Worm (Caenorhabditis elegans): Measurements from ENCODE around the gene abt-1.
A peak's percentile ranks its signal among the peaks of the same experiment; 100 is the strongest.

abt-1 gene

DNA sequence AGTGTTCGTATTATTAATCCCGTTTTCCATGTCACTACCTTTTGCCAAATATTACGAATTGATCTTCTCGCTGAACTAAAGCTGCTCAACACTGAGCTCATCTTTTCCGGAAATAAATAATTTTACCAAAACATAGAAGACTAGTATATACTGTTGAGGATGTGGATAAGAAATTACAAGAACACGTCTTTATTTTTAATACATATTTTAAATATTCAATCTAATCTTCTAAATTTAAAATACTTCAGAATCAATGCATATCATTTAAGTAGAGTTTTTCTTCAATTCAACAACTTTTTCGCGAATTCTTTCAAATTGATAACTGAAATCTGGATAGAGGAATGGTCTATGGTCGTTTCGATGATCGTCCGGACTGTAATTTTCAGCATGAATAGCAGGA is at the start of gene abt-1:
abt-1 (minus strand) TSS at position 101 of the 400 bp plus-strand sequence.
- TF ChIP-seq W03F9.2 (tag; optimal IDR thresholded peaks at IDR 0.05) (no peak), him-1 (tag; optimal IDR thresholded peaks at IDR 0.05) (no peak), dao-5 (tag; optimal IDR thresholded peaks at IDR 0.05) (no peak)

ce11 chrIV:10261061-10261460 is 46.4 kb upstream of the abt-1 start:
- TF ChIP-seq dao-5 (tag; optimal IDR thresholded peaks at IDR 0.05) = no peak
- TF ChIP-seq him-1 (tag; optimal IDR thresholded peaks at IDR 0.05) = no peak
- no peak for TF ChIP-seq W03F9.2 (tag; optimal IDR thresholded peaks at IDR 0.05)

DNA sequence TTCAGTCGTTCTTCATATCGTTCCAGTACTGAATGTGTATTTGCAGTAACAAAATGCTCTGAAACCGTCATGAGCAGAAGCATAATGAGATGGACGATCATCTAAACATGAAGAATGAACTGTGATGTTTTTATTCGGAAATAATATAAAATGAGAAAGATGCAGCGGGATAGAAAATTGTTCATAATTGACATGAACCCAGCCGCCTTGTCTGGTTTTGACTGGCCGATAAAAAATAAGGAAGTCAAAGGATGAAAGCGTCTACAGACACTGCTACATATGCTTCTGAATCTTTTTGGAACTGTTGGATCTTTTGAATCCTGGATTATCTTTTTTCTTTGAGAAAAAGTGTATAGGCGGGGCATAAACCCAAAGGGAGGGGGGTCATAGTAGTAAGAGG is 44.8 kb upstream of the abt-1 start, which contains the start of gene F01G10.9:
F01G10.9 (minus strand) TSS at position 101 of the 400 bp plus-strand sequence.
- TF ChIP-seq dao-5 (tag; optimal IDR thresholded peaks at IDR 0.05) = no peak
- TF ChIP-seq W03F9.2 (tag; optimal IDR thresholded peaks at IDR 0.05) = no peak
- no peak for TF ChIP-seq him-1 (tag; optimal IDR thresholded peaks at IDR 0.05)

DNA sequence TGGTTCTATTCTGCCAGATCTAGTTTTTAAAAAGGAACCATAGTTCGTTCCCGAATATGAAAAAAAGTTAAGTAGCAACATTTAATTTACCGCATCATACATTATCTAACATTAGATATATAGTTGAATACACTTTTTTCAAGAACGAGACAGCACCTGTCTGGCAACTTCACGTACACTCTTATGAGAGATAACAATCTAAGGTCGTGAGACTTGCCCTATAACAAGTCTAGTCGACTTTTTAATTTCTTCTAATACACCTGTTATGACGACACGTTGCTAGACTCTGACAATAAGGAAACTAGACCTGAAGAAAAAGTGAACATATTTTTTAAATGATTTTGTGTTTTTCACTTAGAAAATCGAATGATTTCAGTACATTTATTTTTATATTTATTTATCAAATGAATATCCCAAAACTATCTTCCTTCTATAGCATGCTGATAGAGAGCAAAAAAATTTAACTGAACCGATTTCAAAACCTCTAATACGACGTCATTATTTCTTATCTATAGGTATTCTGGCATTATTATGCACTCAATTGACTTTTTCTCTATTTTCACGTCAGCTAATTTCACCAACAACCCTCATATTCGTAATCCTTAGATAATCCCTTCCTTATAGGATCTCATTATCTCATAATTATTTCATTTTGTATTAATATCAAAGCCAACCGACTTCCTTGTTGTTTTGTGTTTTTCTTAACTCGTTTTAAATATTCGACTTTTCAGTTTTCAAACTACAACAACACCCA is 38.4 kb upstream of the abt-1 start:
- TF ChIP-seq dao-5 (tag; optimal IDR thresholded peaks at IDR 0.05) (no peak), him-1 (tag; optimal IDR thresholded peaks at IDR 0.05) (no peak), W03F9.2 (tag; optimal IDR thresholded peaks at IDR 0.05) (no peak)

DNA sequence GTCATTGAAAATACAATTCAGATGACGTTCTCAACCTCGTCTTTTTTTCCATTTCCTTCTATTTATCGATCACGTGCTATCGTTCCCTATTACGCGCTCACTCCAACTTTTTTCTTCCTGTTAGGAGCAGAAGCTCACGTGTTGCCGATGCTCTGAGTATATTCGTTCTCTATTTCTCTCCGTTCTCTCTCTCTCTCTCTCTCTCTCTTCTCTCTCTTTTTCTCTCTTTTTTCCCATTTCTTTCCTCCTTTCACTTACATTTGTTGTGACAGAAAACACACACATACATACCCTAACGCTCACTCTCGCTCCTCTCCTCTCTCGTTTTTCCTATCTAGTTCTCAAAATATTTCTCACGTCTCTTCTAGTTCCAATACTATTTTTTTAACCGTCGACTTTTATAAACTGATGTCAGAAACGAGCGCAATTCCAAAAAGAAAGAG is 37.7 kb upstream of the abt-1 start:
- TF ChIP-seq dao-5 (tag; optimal IDR thresholded peaks at IDR 0.05) (no peak), him-1 (tag; optimal IDR thresholded peaks at IDR 0.05) (peak; percentile 83), W03F9.2 (tag; optimal IDR thresholded peaks at IDR 0.05) (peak; percentile 69)

- TF ChIP-seq W03F9.2 (tag; optimal IDR thresholded peaks at IDR 0.05) (no peak), dao-5 (tag; optimal IDR thresholded peaks at IDR 0.05) (no peak), him-1 (tag; optimal IDR thresholded peaks at IDR 0.05) (no peak)
Measured at ce11 chrIV:10251764-10252163, 37.1 kb upstream of the abt-1 start.

ce11 chrIV:10251261-10251660 is 36.5 kb upstream of the abt-1 start:
- TF ChIP-seq W03F9.2 (tag; optimal IDR thresholded peaks at IDR 0.05) = no peak
- TF ChIP-seq dao-5 (tag; optimal IDR thresholded peaks at IDR 0.05) = no peak
- no peak for TF ChIP-seq him-1 (tag; optimal IDR thresholded peaks at IDR 0.05)

- TF ChIP-seq him-1 (tag; optimal IDR thresholded peaks at IDR 0.05) = no peak
- no peak for TF ChIP-seq dao-5 (tag; optimal IDR thresholded peaks at IDR 0.05)
- no peak for TF ChIP-seq W03F9.2 (tag; optimal IDR thresholded peaks at IDR 0.05)
Measured at ce11 chrIV:10250577-10251075, 35.9 kb upstream of the abt-1 start, which contains the start of gene daf-14. Gene daf-14, plus strand, starts transcription at chrIV:10250627.

ce11 chrIV:10245666-10246210 is 31.0 kb upstream of the abt-1 start, which contains the start of gene F01G10.10:
Gene F01G10.10, plus strand, starts transcription at chrIV:10246160.
- TF ChIP-seq W03F9.2 (tag; optimal IDR thresholded peaks at IDR 0.05) = no peak
- no peak for TF ChIP-seq him-1 (tag; optimal IDR thresholded peaks at IDR 0.05)
- no peak for TF ChIP-seq dao-5 (tag; optimal IDR thresholded peaks at IDR 0.05)

DNA sequence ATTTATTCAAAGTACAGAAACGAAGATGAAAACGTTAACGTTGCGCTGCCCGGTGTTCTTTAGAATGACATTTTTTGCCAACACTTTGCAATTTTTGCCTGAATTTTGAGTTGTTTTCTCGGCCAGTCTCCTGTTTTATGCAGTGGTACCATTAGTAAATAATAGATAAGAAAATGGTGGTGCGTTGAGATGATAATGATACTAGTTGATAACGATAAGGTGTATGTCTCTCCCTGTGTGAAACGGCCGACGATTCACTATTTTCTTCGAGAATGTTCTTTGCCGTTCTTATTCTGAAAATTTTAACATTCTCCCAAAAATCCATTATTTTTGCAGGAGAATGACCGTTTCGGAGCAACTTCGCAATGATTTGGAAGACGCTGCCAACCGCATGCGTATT is 28.6 kb upstream of the abt-1 start, which contains the start of gene tkt-1:
tkt-1 (plus strand) TSS at position 337 of the 400 bp plus-strand sequence.
- no peak for TF ChIP-seq W03F9.2 (tag; optimal IDR thresholded peaks at IDR 0.05)
- TF ChIP-seq him-1 (tag; optimal IDR thresholded peaks at IDR 0.05) = no peak
- TF ChIP-seq dao-5 (tag; optimal IDR thresholded peaks at IDR 0.05) = no peak

DNA sequence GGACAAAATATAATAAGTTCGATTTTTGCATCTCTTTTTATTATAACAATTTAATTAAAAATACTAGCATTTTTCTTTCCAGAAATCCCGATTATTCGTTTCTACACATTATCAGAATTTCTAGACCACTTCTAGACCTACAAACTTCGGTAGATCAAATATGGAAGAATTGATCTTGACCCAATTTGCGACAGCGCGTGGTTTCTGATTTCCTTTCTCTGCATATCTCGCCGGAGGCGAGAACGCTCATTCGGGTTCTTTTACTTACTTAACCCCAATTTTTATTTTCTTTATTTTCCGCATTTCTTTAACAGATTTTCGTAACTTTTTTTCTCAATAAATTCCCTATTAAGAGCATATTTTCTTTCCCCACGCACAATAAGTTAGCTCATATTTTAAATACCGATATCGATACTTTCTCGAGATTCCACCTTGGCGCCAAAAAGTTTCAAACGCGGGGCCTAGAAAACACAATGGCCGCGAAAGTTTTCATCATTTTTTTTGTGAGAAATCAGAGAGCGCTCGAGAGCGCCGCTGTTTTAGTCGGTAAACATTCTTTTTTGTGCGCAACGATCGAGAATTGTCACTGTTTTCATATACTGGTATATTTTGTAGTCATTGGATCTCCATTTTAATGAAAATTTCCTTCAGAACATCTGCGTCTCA is 27.9 kb upstream of the abt-1 start:
- TF ChIP-seq dao-5 (tag; optimal IDR thresholded peaks at IDR 0.05) (no peak), him-1 (tag; optimal IDR thresholded peaks at IDR 0.05) (no peak), W03F9.2 (tag; optimal IDR thresholded peaks at IDR 0.05) (no peak)

DNA sequence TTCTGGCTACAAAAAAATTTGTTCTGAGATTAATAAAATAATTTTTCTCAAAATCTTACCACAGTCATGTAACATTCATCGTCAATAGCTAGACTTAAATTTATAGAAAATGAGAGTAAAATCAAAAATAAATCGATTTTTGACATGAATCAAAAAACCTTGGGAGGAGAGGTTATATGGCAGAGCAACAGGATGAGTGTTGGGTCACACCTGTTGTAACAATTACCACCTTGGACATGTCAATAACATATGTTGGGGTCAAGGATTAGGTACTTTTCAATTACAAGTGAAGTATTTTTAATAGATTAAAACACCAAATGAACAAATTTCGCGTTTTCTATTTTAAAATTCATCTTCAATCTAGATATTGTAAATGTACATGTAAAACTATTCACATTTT is 26.9 kb upstream of the abt-1 start, which contains the start of gene lipl-7:
lipl-7 (minus strand) TSS at position 165 of the 400 bp plus-strand sequence.
- TF ChIP-seq dao-5 (tag; optimal IDR thresholded peaks at IDR 0.05) = no peak
- no peak for TF ChIP-seq him-1 (tag; optimal IDR thresholded peaks at IDR 0.05)
- TF ChIP-seq W03F9.2 (tag; optimal IDR thresholded peaks at IDR 0.05) = no peak

- TF ChIP-seq W03F9.2 (tag; optimal IDR thresholded peaks at IDR 0.05) = no peak
- no peak for TF ChIP-seq dao-5 (tag; optimal IDR thresholded peaks at IDR 0.05)
- no peak for TF ChIP-seq him-1 (tag; optimal IDR thresholded peaks at IDR 0.05)
Measured at ce11 chrIV:10239045-10239444, 24.3 kb upstream of the abt-1 start, which contains the start of gene ech-8. Gene ech-8, minus strand, starts transcription at chrIV:10239176.

Measured in whole organism, L4/young adult.